Fruit fly (Drosophila melanogaster): ENCODE data around the gene Proc-R.

The Proc-R gene

dm6 chrX:4666650-4667360, 40.9 kb upstream of the Proc-R start, which contains the start of gene CG3009 (continued):
- TF ChIP-seq CG9727 (GFP tag; optimal IDR thresholded peaks at IDR 0.05): peak; percentile 95
- peak; percentile 97 for TF ChIP-seq her (GFP tag; optimal IDR thresholded peaks at IDR 0.05)
- peak; percentile 72 for TF ChIP-seq CG30020 (tag; optimal IDR thresholded peaks at IDR 0.05)
- peak; percentile 98 for TF ChIP-seq so (GFP tag; IDR thresholded peaks at IDR 0.05)
- peak; percentile 98 for TF ChIP-seq Dbx (GFP tag; IDR thresholded peaks at IDR 0.05)
- TF ChIP-seq chn (GFP tag; optimal IDR thresholded peaks at IDR 0.05): peak; percentile 98
- TF ChIP-seq CkIIα-i1 (GFP tag; IDR thresholded peaks at IDR 0.05): peak; percentile 90
- no peak for TF ChIP-seq br (optimal IDR thresholded peaks at IDR 0.05)
- TF ChIP-seq B-H1 (GFP tag; IDR thresholded peaks at IDR 0.05): peak; percentile 95
- peak; percentile 96 for TF ChIP-seq cwo (GFP tag; optimal IDR thresholded peaks at IDR 0.05)
- peak; percentile 84 for TF ChIP-seq CG17802 (tag; optimal IDR thresholded peaks at IDR 0.05)
- peak; percentile 73 for TF ChIP-seq TFAM (GFP tag; optimal IDR thresholded peaks at IDR 0.05)
- peak; percentile 93 for TF ChIP-seq Usf (GFP tag; optimal IDR thresholded peaks at IDR 0.05)
- TF ChIP-seq kni (GFP tag; optimal IDR thresholded peaks at IDR 0.05): peak; percentile 87
- peak; percentile 89 for TF ChIP-seq CG14710 (tag; optimal IDR thresholded peaks at IDR 0.05)
- TF ChIP-seq rib (GFP tag; IDR thresholded peaks at IDR 0.05): peak; percentile 97
- peak; percentile 95 for TF ChIP-seq CG5245 (GFP tag; optimal IDR thresholded peaks at IDR 0.05)
- peak; percentile 95 for TF ChIP-seq en (GFP tag; optimal IDR thresholded peaks at IDR 0.05)
- peak; percentile 97 for TF ChIP-seq zfh1 (GFP tag; IDR thresholded peaks at IDR 0.05)
- peak; percentile 93 for TF ChIP-seq CG18262 (tag; optimal IDR thresholded peaks at IDR 0.05)
- peak; percentile 98 for TF ChIP-seq PHDP (tag; optimal IDR thresholded peaks at IDR 0.05)
- peak; percentile 97 for TF ChIP-seq Chrac-16 (GFP tag; optimal IDR thresholded peaks at IDR 0.05)
- peak; percentile 97 for TF ChIP-seq CoRest (tag; optimal IDR thresholded peaks at IDR 0.05)
- TF ChIP-seq bowl (GFP tag; IDR thresholded peaks at IDR 0.05): peak; percentile 92
- peak; percentile 89 for TF ChIP-seq CG6654 (GFP tag; optimal IDR thresholded peaks at IDR 0.05)
- no peak for TF ChIP-seq sc (optimal IDR thresholded peaks at IDR 0.05)
- peak; percentile 89 for TF ChIP-seq sc (GFP tag; optimal IDR thresholded peaks at IDR 0.05)
- TF ChIP-seq CG11085 (GFP tag; IDR thresholded peaks at IDR 0.05): peak; percentile 95
- peak; percentile 84 for TF ChIP-seq E2f2 (GFP tag; IDR thresholded peaks at IDR 0.05)
- peak; percentile 83 for TF ChIP-seq zen (tag; optimal IDR thresholded peaks at IDR 0.05)
- peak; percentile 94 for TF ChIP-seq CG4404 (GFP tag; IDR thresholded peaks at IDR 0.05)
- peak; percentile 97 for TF ChIP-seq CG32772 (GFP tag; IDR thresholded peaks at IDR 0.05)
- peak; percentile 98 for TF ChIP-seq CG13624 (GFP tag; optimal IDR thresholded peaks at IDR 0.05)
- TF ChIP-seq Side (GFP tag; optimal IDR thresholded peaks at IDR 0.05): peak; percentile 98
- peak; percentile 98 for TF ChIP-seq wdn (GFP tag; IDR thresholded peaks at IDR 0.05)
- TF ChIP-seq Ravus (GFP tag; IDR thresholded peaks at IDR 0.05): peak; percentile 93
- TF ChIP-seq CG4707 (GFP tag; optimal IDR thresholded peaks at IDR 0.05): peak; percentile 90
- TF ChIP-seq CG10274 (GFP tag; optimal IDR thresholded peaks at IDR 0.05): peak; percentile 93
- peak; percentile 94 to 95 for TF ChIP-seq bsh (GFP tag; optimal IDR thresholded peaks at IDR 0.05)
- TF ChIP-seq Ada2b (GFP tag; IDR thresholded peaks at IDR 0.05): peak; percentile 98
- TF ChIP-seq CG6175 (GFP tag; IDR thresholded peaks at IDR 0.05): peak; percentile 96
- peak; percentile 95 for TF ChIP-seq CG2712 (tag; optimal IDR thresholded peaks at IDR 0.05)
- TF ChIP-seq lab (GFP tag; optimal IDR thresholded peaks at IDR 0.05): peak; percentile 99
- 0 out of 3 replicates have a peak, but pooled peaks have one; percentile 12 for TF ChIP-seq Opbp (GFP tag; IDR thresholded peaks at IDR 0.05; ENCODE audit: partially characterized antibody)
- TF ChIP-seq dm (GFP tag; optimal IDR thresholded peaks at IDR 0.05): peak; percentile 92
- peak; percentile 96 for TF ChIP-seq CG13894 (tag; optimal IDR thresholded peaks at IDR 0.05)
- TF ChIP-seq CG6765 (GFP tag; optimal IDR thresholded peaks at IDR 0.05): peak; percentile 98
- TF ChIP-seq CG13287 (GFP tag; IDR thresholded peaks at IDR 0.05; ENCODE audit: partially characterized antibody): peak; percentile 54; the same call in 1 of the 2 replicates
- TF ChIP-seq ken (GFP tag; IDR thresholded peaks at IDR 0.05): peak; percentile 96
- no peak for TF ChIP-seq sna (GFP tag; IDR thresholded peaks at IDR 0.05; ENCODE audit: partially characterized antibody)

Data from whole organism, embryonic.